Fruit fly (Drosophila melanogaster) whole organism, embryonic: ENCODE measurements around the gene Mvd.

Experiments
- CG13287 ChIP-seq: fragments of 200-800 bp; sonication (Bioruptor generic); IDR thresholded peaks from 2 replicates; pipeline ENCODE4 v1.3.6; 2022; ENCODE audit warnings: missing biosample characterization, missing genetic modification characterization; ENCODE audit not compliant: partially characterized antibody
- CG13624 ChIP-seq: fragments of 200-800 bp; sonication (Bioruptor generic); optimal IDR thresholded peaks from 2 replicates; lab custom pipeline; 2016; ENCODE audit warnings: missing biosample characterization, missing genetic modification characterization
- CG14050 ChIP-seq: fragments of 200-800 bp; sonication (Bioruptor generic); IDR thresholded peaks from 3 replicates; pipeline ENCODE4 v1.3.6; 2022; ENCODE audit warnings: missing biosample characterization, missing genetic modification characterization
- CG2116 ChIP-seq: fragments of 200-800 bp; sonication (Bioruptor generic); optimal IDR thresholded peaks from 3 replicates; lab custom pipeline; 2018; ENCODE audit warnings: missing biosample characterization, mild to moderate bottlenecking, missing genetic modification characterization
- CG2678 ChIP-seq: fragments of 200-800 bp; sonication (Bioruptor generic); optimal IDR thresholded peaks from 3 replicates; lab custom pipeline; 2019; ENCODE audit warnings: missing biosample characterization, mild to moderate bottlenecking, missing genetic modification characterization, moderate library complexity
- CG32532 ChIP-seq: fragments of 200-800 bp; sonication (Bioruptor generic); IDR thresholded peaks from 2 replicates; pipeline ENCODE4 v1.3.6; 2022; ENCODE audit warnings: missing biosample characterization, missing genetic modification characterization
- CG34224 ChIP-seq: fragments of 200-800 bp; sonication (Bioruptor generic); IDR thresholded peaks from 3 replicates; pipeline ENCODE4 v1.3.6; 2022; ENCODE audit warnings: missing biosample characterization, missing genetic modification characterization; ENCODE audit not compliant: partially characterized antibody
- CG34422 ChIP-seq: fragments of 200-800 bp; sonication (Bioruptor generic); IDR thresholded peaks from 3 replicates; pipeline ENCODE4 v1.3.6; 2022; ENCODE audit warnings: missing biosample characterization, missing genetic modification characterization
- CG3847 ChIP-seq: fragments of 200-800 bp; sonication (Bioruptor generic); IDR thresholded peaks from 2 replicates; pipeline ENCODE4 v1.3.6; 2022; ENCODE audit warnings: missing biosample characterization, missing genetic modification characterization
- CG4617 ChIP-seq: fragments of 200-800 bp; sonication (Bioruptor generic); optimal IDR thresholded peaks from 3 replicates; lab custom pipeline; 2016; ENCODE audit warnings: missing biosample characterization, missing genetic modification characterization, borderline replicate concordance
- CG7963 ChIP-seq: fragments of 200-800 bp; sonication (Bioruptor generic); IDR thresholded peaks from 3 replicates; pipeline ENCODE4 v1.3.6; 2022; ENCODE audit warnings: missing biosample characterization, missing genetic modification characterization; ENCODE audit not compliant: partially characterized antibody
- CG9797 ChIP-seq: fragments of 200-800 bp; sonication (Bioruptor generic); optimal IDR thresholded peaks from 3 replicates; lab custom pipeline; 2018; ENCODE audit warnings: missing biosample characterization, mild to moderate bottlenecking, missing genetic modification characterization
- CoRest ChIP-seq: fragments of 200-800 bp; sonication (Bioruptor generic); optimal IDR thresholded peaks from 3 replicates; lab custom pipeline; 2018; ENCODE audit warnings: missing biosample characterization, mild to moderate bottlenecking, missing genetic modification characterization, moderate library complexity
- D19A ChIP-seq: fragments of 200-800 bp; optimal IDR thresholded peaks from 3 replicates; lab custom pipeline; 2019; ENCODE audit warnings: missing biosample characterization, mild to moderate bottlenecking, missing genetic modification characterization, moderate library complexity
- Dref ChIP-seq: fragments of 200-800 bp; sonication (Bioruptor generic); IDR thresholded peaks from 2 replicates; pipeline ENCODE4 v1.3.6; 2022; ENCODE audit warnings: missing biosample characterization, missing genetic modification characterization
- Elba2 ChIP-seq: fragments of 200-800 bp; sonication (Bioruptor generic); optimal IDR thresholded peaks from 3 replicates; lab custom pipeline; 2016; ENCODE audit warnings: missing biosample characterization, missing genetic modification characterization
- MBD-R2 ChIP-seq: fragments of 200-800 bp; sonication (Bioruptor generic); IDR thresholded peaks from 2 replicates; pipeline ENCODE4 v1.3.6; 2022; ENCODE audit warnings: missing biosample characterization, missing genetic modification characterization
- MESR4 ChIP-seq: fragments of 200-800 bp; sonication (Bioruptor generic); optimal IDR thresholded peaks from 2 replicates; lab custom pipeline; 2018; ENCODE audit warnings: missing biosample characterization, mild to moderate bottlenecking, missing genetic modification characterization, moderate library complexity
- Nf-YC ChIP-seq: fragments of 200-800 bp; optimal IDR thresholded peaks from 3 replicates; lab custom pipeline; 2019; ENCODE audit warnings: missing biosample characterization, mild to moderate bottlenecking, missing genetic modification characterization, moderate library complexity
- Opbp ChIP-seq: fragments of 200-800 bp; sonication (Bioruptor generic); IDR thresholded peaks from 3 replicates; pipeline ENCODE4 v1.3.6; 2022; ENCODE audit warnings: missing biosample characterization, missing genetic modification characterization; ENCODE audit not compliant: partially characterized antibody
- Sin3A ChIP-seq: fragments of >200 bp; optimal IDR thresholded peaks from 2 replicates; lab custom pipeline; 2018
- YL-1 ChIP-seq: fragments of 200-800 bp; sonication (Bioruptor generic); optimal IDR thresholded peaks from 3 replicates; lab custom pipeline; 2017; ENCODE audit warnings: missing biosample characterization, mild to moderate bottlenecking, missing genetic modification characterization
- amos ChIP-seq: fragments of 200-800 bp; sonication (Bioruptor generic); IDR thresholded peaks from 2 replicates; pipeline ENCODE4 v1.3.6; 2022; ENCODE audit warnings: missing biosample characterization, missing genetic modification characterization; ENCODE audit not compliant: partially characterized antibody
- bigmax ChIP-seq: fragments of 200-800 bp; sonication (Bioruptor generic); optimal IDR thresholded peaks from 2 replicates; lab custom pipeline; 2018; ENCODE audit warnings: missing biosample characterization, mild to moderate bottlenecking, missing genetic modification characterization
- cas ChIP-seq: fragments of 200-800 bp; sonication (Bioruptor generic); IDR thresholded peaks from 2 replicates; pipeline ENCODE4 v1.3.6; 2022; ENCODE audit warnings: missing biosample characterization, missing genetic modification characterization
- crp ChIP-seq, 2 experiments: fragments of 200-800 bp; sonication (Bioruptor generic); optimal IDR thresholded peaks; 2 replicates in 1 of 2; 3 replicates in 1 of 2; lab custom pipeline; 2017; ENCODE audit warnings: missing biosample characterization in 2 of 2, missing genetic modification characterization in 2 of 2, mild to moderate bottlenecking in 1 of 2, moderate library complexity in 1 of 2
- dm ChIP-seq: fragments of 200-800 bp; sonication (Bioruptor generic); optimal IDR thresholded peaks from 3 replicates; lab custom pipeline; 2016; ENCODE audit warnings: missing biosample characterization, missing genetic modification characterization
- gcm2 ChIP-seq: fragments of 200-800 bp; sonication (Bioruptor generic); optimal IDR thresholded peaks from 2 replicates; lab custom pipeline; 2016; ENCODE audit warnings: missing biosample characterization, missing genetic modification characterization
- gfzf ChIP-seq: fragments of 200-800 bp; sonication (Bioruptor generic); optimal IDR thresholded peaks from 2 replicates; lab custom pipeline; 2016; ENCODE audit warnings: missing biosample characterization, mild to moderate bottlenecking, missing genetic modification characterization, moderate library complexity
- grau ChIP-seq: fragments of 200-800 bp; optimal IDR thresholded peaks from 3 replicates; lab custom pipeline; 2019; ENCODE audit warnings: missing biosample characterization, mild to moderate bottlenecking, missing genetic modification characterization, moderate library complexity
- ind ChIP-seq: fragments of 200-800 bp; sonication (Bioruptor generic); optimal IDR thresholded peaks from 3 replicates; lab custom pipeline; 2016; ENCODE audit warnings: missing biosample characterization, missing genetic modification characterization
- insv ChIP-seq, 2 experiments: fragments of 200-800 bp; sonication (Bioruptor generic); optimal IDR thresholded peaks; 3 replicates each; lab custom pipeline; 2016 to 2018; ENCODE audit warnings: missing biosample characterization in 2 of 2, missing genetic modification characterization in 2 of 2
- jigr1 ChIP-seq: fragments of 200-800 bp; sonication (Bioruptor generic); IDR thresholded peaks from 3 replicates; pipeline ENCODE4 v1.3.6; 2022; ENCODE audit warnings: missing biosample characterization, missing genetic modification characterization
- kay ChIP-seq: fragments of 200-800 bp; sonication (Bioruptor generic); optimal IDR thresholded peaks from 2 replicates; lab custom pipeline; 2016; ENCODE audit warnings: missing biosample characterization, missing genetic modification characterization
- mld ChIP-seq: fragments of 200-800 bp; sonication (Bioruptor generic); IDR thresholded peaks from 3 replicates; pipeline ENCODE4 v1.3.6; 2022; ENCODE audit warnings: missing biosample characterization, missing genetic modification characterization; ENCODE audit not compliant: partially characterized antibody
- nmo ChIP-seq: fragments of 200-800 bp; sonication (Bioruptor generic); optimal IDR thresholded peaks from 2 replicates; lab custom pipeline; 2018; ENCODE audit warnings: missing biosample characterization, mild to moderate bottlenecking, missing genetic modification characterization, moderate library complexity
- p53 ChIP-seq: fragments of 200-800 bp; sonication (Bioruptor generic); optimal IDR thresholded peaks from 2 replicates; lab custom pipeline; 2016; ENCODE audit warnings: missing biosample characterization, missing genetic modification characterization
- phol ChIP-seq: fragments of 200-800 bp; sonication (Bioruptor generic); optimal IDR thresholded peaks from 3 replicates; lab custom pipeline; 2018; ENCODE audit warnings: missing biosample characterization, mild to moderate bottlenecking, missing genetic modification characterization, moderate library complexity
- psq ChIP-seq: fragments of 200-800 bp; sonication (Bioruptor generic); optimal IDR thresholded peaks from 2 replicates; lab custom pipeline; 2017; ENCODE audit warnings: missing biosample characterization, missing genetic modification characterization
- sens-2 ChIP-seq: fragments of 200-800 bp; sonication (Bioruptor generic); IDR thresholded peaks from 2 replicates; pipeline ENCODE4 v1.3.6; 2022; ENCODE audit warnings: missing biosample characterization, missing genetic modification characterization
- slbo ChIP-seq: fragments of 200-800 bp; sonication (Bioruptor generic); IDR thresholded peaks from 2 replicates; pipeline ENCODE4 v1.3.6; 2022; ENCODE audit warnings: missing biosample characterization, missing genetic modification characterization
- unc-4 ChIP-seq: fragments of 200-800 bp; sonication (Bioruptor generic); IDR thresholded peaks from 2 replicates; pipeline ENCODE4 v1.3.6; 2022; ENCODE audit warnings: missing biosample characterization, missing genetic modification characterization; ENCODE audit not compliant: partially characterized antibody
- vfl ChIP-seq: fragments of 200-800 bp; sonication (Bioruptor generic); optimal IDR thresholded peaks from 2 replicates; lab custom pipeline; 2016; ENCODE audit warnings: missing biosample characterization, missing genetic modification characterization
- zfh2 ChIP-seq: fragments of 200-800 bp; sonication (Bioruptor generic); optimal IDR thresholded peaks from 2 replicates; lab custom pipeline; 2016; ENCODE audit warnings: missing biosample characterization, missing genetic modification characterization

Mvd gene

dm6 chrX:15745905-15746681 lies 2.9 kb upstream of the Mvd start, which contains the start of the genes CG8944 and CCT6 (continued):
- no peak for TF ChIP-seq psq
- TF ChIP-seq insv (GFP tag; optimal IDR thresholded peaks at IDR 0.05; lab: Kevin White, UChicago): peak in 1 of 2 experiments; percentile 93
- peak; percentile 96 for TF ChIP-seq CG2116 (GFP tag; lab: Kevin White, UChicago)
- TF ChIP-seq crp (GFP tag; optimal IDR thresholded peaks at IDR 0.05; lab: Kevin White, UChicago): peak in 1 of 2 experiments; percentile 32
- 0 out of 2 replicates have a peak, but pooled peaks have one; percentile 12 for TF ChIP-seq sens-2 (GFP tag; lab: Robert Waterston, UW)
- peak; percentile 50 for TF ChIP-seq slbo (GFP tag; lab: Robert Waterston, UW)
- TF ChIP-seq amos: peak; percentile 49
- TF ChIP-seq Nf-YC (tag; lab: Kevin White, UChicago): peak; percentile 31
- TF ChIP-seq Dref (GFP tag; lab: Robert Waterston, UW): peak; percentile 71
- peak; percentile 45 for TF ChIP-seq gfzf
- peak; percentile 29 for TF ChIP-seq nmo (GFP tag; lab: Kevin White, UChicago)
- peak; percentile 16 for TF ChIP-seq zfh2
- TF ChIP-seq ind (GFP tag; lab: Kevin White, UChicago): peak; percentile 20
- peak; percentile 28 for TF ChIP-seq CG9797 (GFP tag; lab: Kevin White, UChicago)
- peak; percentile 52 for TF ChIP-seq MBD-R2 (GFP tag; lab: Robert Waterston, UW)
- TF ChIP-seq CoRest (tag; lab: Kevin White, UChicago): peak; percentile 45
- 0 out of 3 replicates have a peak, but pooled peaks have one; percentile 24 for TF ChIP-seq CG34224 (GFP tag; lab: Robert Waterston, UW)
- TF ChIP-seq CG3847 (GFP tag; lab: Robert Waterston, UW): 0 out of 2 replicates have a peak, but pooled peaks have one; percentile 4
- peak; percentile 36 for TF ChIP-seq phol (tag; lab: Kevin White, UChicago)
- peak; percentile 1 for TF ChIP-seq grau (tag; lab: Kevin White, UChicago)
- TF ChIP-seq CG7963 (GFP tag; lab: Robert Waterston, UW): peak; percentile 17; the same call in 1 of the 3 replicates
- 0 out of 2 replicates have a peak, but pooled peaks have one; percentile 38 for TF ChIP-seq CG32532 (GFP tag; lab: Robert Waterston, UW)
- TF ChIP-seq CG13287 (GFP tag; lab: Robert Waterston, UW): 0 out of 2 replicates have a peak, but pooled peaks have one; percentile 28
- TF ChIP-seq cas (GFP tag; lab: Robert Waterston, UW): no peak
- peak; percentile 90 for TF ChIP-seq MESR4 (GFP tag; lab: Kevin White, UChicago)
- no peak for TF ChIP-seq gcm2 (GFP tag; lab: Kevin White, UChicago)

- TF ChIP-seq jigr1: no peak
- 0 out of 3 replicates have a peak, but pooled peaks have one; percentile 23 for TF ChIP-seq mld (GFP tag; lab: Robert Waterston, UW)
- TF ChIP-seq unc-4 (GFP tag; lab: Robert Waterston, UW): 0 out of 2 replicates have a peak, but pooled peaks have one; percentile 9
- TF ChIP-seq kay (GFP tag; lab: Kevin White, UChicago): peak; percentile 76
- peak; percentile 8 for TF ChIP-seq CG9797 (GFP tag; lab: Kevin White, UChicago)
- TF ChIP-seq p53: no peak
- TF ChIP-seq grau (tag; lab: Kevin White, UChicago): no peak
- no peak for TF ChIP-seq CG2678
- peak; percentile 42 for TF ChIP-seq dm (GFP tag; lab: Kevin White, UChicago)
- TF ChIP-seq MESR4 (GFP tag; lab: Kevin White, UChicago): peak; percentile 80
- TF ChIP-seq Opbp (GFP tag; lab: Robert Waterston, UW): peak; percentile 19; the same call in 1 of the 3 replicates
- TF ChIP-seq CG13624 (GFP tag; lab: Kevin White, UChicago): peak; percentile 0
- no peak for TF ChIP-seq vfl (GFP tag; lab: Kevin White, UChicago)
- TF ChIP-seq bigmax: peak; percentile 96
- no peak for TF ChIP-seq D19A (tag; lab: Kevin White, UChicago)
- TF ChIP-seq CG14050: no peak
- peak; percentile 66 for TF ChIP-seq Sin3A (lab: Kevin White, UChicago)
- peak; percentile 50; the same call in 1 of the 3 replicates for TF ChIP-seq CG34422 (GFP tag; lab: Robert Waterston, UW)
- TF ChIP-seq YL-1 (GFP tag; lab: Kevin White, UChicago): peak; percentile 49
- TF ChIP-seq CG4617: peak; percentile 55
- peak; percentile 69 for TF ChIP-seq Elba2 (GFP tag; lab: Kevin White, UChicago)
- TF ChIP-seq, all 482 proteins: peak for 14
Measured at dm6 chrX:15746682-15747196, 2.2 kb upstream of the Mvd start.
